Worm (Caenorhabditis elegans): ENCODE data around the gene F15B9.10.

Gene F15B9.10

DNA sequence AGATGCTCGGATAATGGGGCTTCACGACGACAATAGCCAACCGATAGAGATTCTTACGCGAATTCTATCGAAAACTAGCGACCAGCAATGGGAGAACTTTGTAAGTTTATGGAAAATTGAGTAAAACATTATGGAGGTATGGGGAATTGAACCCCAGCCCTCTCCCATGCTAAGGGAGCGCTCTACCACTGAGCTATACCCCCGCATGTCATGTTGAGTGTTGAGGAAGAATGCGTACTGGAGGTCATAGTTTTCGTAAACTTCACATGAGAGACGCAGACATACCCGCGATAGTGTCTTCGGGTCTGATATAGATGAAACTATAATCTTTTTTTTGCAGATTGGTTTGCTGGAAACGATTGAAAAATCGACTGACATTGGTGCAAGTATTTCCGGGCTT is 5.3 kb downstream of the F15B9.10 start (continued):
- TF ChIP-seq lir-3 (tag; optimal IDR thresholded peaks at IDR 0.05; ENCODE audit: poor library complexity) (peak; percentile 34), jun-1 (tag; optimal IDR thresholded peaks at IDR 0.05) (peak; percentile 41), unc-86 (tag; optimal IDR thresholded peaks at IDR 0.05) (peak; percentile 1), rnt-1 (tag; optimal IDR thresholded peaks at IDR 0.05) (peak; percentile 75), snu-23 (GFP tag; optimal IDR thresholded peaks at IDR 0.05) (peak; percentile 85), aly-2 (tag; optimal IDR thresholded peaks at IDR 0.05) (peak; percentile 79), mep-1 (tag; optimal IDR thresholded peaks at IDR 0.05) (peak; percentile 67), nhr-47 (tag; optimal IDR thresholded peaks at IDR 0.05) (peak; percentile 75), lin-14 (GFP tag; optimal IDR thresholded peaks at IDR 0.05) (peak; percentile 69), nhr-28 (tag; optimal IDR thresholded peaks at IDR 0.05) (no peak), elt-3 (tag; optimal IDR thresholded peaks at IDR 0.05) (peak in 4 of 6 experiments; percentile 23 to 47 (median 44)), nhr-20 (tag; optimal IDR thresholded peaks at IDR 0.05) (peak; percentile 74), unc-130 (tag; optimal IDR thresholded peaks at IDR 0.05) (peak; percentile 59), swsn-7 (tag; optimal IDR thresholded peaks at IDR 0.05) (peak; percentile 58), xbp-1 (tag; optimal IDR thresholded peaks at IDR 0.05) (peak; percentile 38), hlh-17 (GFP tag; optimal IDR thresholded peaks at IDR 0.05; ENCODE audit: borderline replicate concordance) (no peak), fkh-8 (tag; optimal IDR thresholded peaks at IDR 0.05) (peak; percentile 62), ztf-11 (tag; optimal IDR thresholded peaks at IDR 0.05) (peak in 1 of 2 experiments; percentile 5), zag-1 (tag; optimal IDR thresholded peaks at IDR 0.05) (no peak), nhr-84 (tag; optimal IDR thresholded peaks at IDR 0.05) (no peak), dsc-1 (tag; optimal IDR thresholded peaks at IDR 0.05) (peak; percentile 32), efl-1 (optimal IDR thresholded peaks at IDR 0.05) (peak; percentile 50 to 56), efl-1 (GFP tag; optimal IDR thresholded peaks at IDR 0.05 in 1 of 2) (peak; percentile 28 to 94), tbx-2 (tag; optimal IDR thresholded peaks at IDR 0.05) (peak; percentile 32)

DNA sequence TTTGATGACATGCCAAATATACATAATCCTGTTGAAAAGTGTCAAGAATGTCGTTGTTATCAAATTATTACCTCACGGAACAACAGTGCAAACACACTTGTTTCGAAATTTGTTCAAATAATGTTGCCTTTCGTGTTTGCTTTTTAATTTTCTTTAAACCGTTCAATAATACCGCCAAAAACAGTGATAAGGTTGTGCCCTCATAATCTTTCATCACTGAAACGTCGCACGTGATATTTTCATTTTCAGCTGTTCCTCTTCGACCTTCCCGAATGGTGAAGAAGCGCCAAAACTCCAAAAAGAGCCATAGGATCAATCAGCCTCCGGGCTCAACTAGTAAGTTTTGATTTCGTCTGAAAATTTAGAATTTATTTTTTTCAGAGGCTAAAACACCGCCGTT is 6.7 kb downstream of the F15B9.10 start, which contains the start of gene inft-2:
Gene inft-2 (plus strand): TSS at position 248 of the 400 bp plus-strand sequence.
- TF ChIP-seq elt-2 (tag; optimal IDR thresholded peaks at IDR 0.05) (peak; percentile 25), fos-1 (tag; optimal IDR thresholded peaks at IDR 0.05) (no peak), efl-1 (optimal IDR thresholded peaks at IDR 0.05) (no peak), efl-1 (GFP tag; optimal IDR thresholded peaks at IDR 0.05 in 1 of 2) (peak in 1 of 2 experiments; percentile 52)

DNA sequence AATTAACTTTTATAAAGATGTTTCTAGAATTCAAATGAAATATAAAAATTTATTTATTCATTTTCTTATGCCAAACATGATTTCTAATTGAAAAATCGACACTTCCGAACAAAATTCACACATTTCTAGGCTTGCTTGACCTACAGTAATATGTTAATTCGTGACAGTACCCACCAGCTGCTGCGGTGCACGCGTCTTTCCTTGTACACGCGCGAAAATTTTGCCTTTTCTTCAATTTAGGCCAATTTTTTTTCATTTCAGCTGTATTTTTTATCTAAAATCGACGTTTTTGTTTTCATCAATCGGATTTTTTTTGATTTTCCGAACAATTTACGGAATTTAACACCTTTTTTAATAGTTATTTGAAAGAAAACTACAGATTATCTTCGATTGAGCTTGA is 8.7 kb downstream of the F15B9.10 start:
- TF ChIP-seq sup-37 (GFP tag; optimal IDR thresholded peaks at IDR 0.05): no peak
- no peak for TF ChIP-seq pag-3 (tag; optimal IDR thresholded peaks at IDR 0.05; ENCODE audit: borderline replicate concordance, insufficient read depth)
- TF ChIP-seq mef-2 (tag; optimal IDR thresholded peaks at IDR 0.05): no peak
- no peak for TF ChIP-seq zip-4 (GFP tag; optimal IDR thresholded peaks at IDR 0.05)
- no peak for TF ChIP-seq unc-62 (GFP tag; optimal IDR thresholded peaks at IDR 0.05)
- no peak for TF ChIP-seq F16B12.6 (tag; optimal IDR thresholded peaks at IDR 0.05)
- no peak for TF ChIP-seq nhr-11 (tag; optimal IDR thresholded peaks at IDR 0.05)
- no peak for TF ChIP-seq nhr-76 (tag; optimal IDR thresholded peaks at IDR 0.05)
- no peak for TF ChIP-seq hlh-4 (tag; optimal IDR thresholded peaks at IDR 0.05)
- TF ChIP-seq hpl-2 (GFP tag; optimal IDR thresholded peaks at IDR 0.05): no peak
- no peak for TF ChIP-seq fkh-10 (GFP tag; optimal IDR thresholded peaks at IDR 0.05)
- no peak for TF ChIP-seq skn-1 (tag; optimal IDR thresholded peaks at IDR 0.05)
- no peak for TF ChIP-seq sptf-1 (tag; optimal IDR thresholded peaks at IDR 0.05)
- TF ChIP-seq lin-13 (GFP tag; optimal IDR thresholded peaks at IDR 0.05): no peak
- no peak for TF ChIP-seq isw-1 (GFP tag; IDR thresholded peaks at IDR 0.05)
- no peak for TF ChIP-seq swsn-7 (tag; optimal IDR thresholded peaks at IDR 0.05)
- TF ChIP-seq nhr-12 (tag; optimal IDR thresholded peaks at IDR 0.05): no peak
- TF ChIP-seq xbp-1 (tag; optimal IDR thresholded peaks at IDR 0.05): no peak
